Worm (Caenorhabditis elegans) whole organism, young adult: ENCODE data around the gene C02F5.13.

Experiments
- Y53F4B.3 ChIP-seq: fragments of 200-800 bp; sonication (Bioruptor generic); IDR thresholded peaks from 2 replicates; pipeline ENCODE4 v1.3.6; 2022; ENCODE audit warnings: missing genetic modification reagents, missing genetic modification characterization, missing compliant biosample characterization
- lag-1 ChIP-seq: fragments of 200-800 bp; sonication (Bioruptor generic); IDR thresholded peaks from 2 replicates; pipeline ENCODE4 v1.3.6; 2022; ENCODE audit warnings: missing genetic modification reagents, missing genetic modification characterization, missing compliant biosample characterization
- pha-4 ChIP-seq: fragments of 150-350 bp; sonication (generic microtip); optimal IDR thresholded peaks from 2 replicates; lab custom pipeline; 2014; ENCODE audit warnings: missing biosample characterization, missing genetic modification reagents, missing genetic modification characterization
- zim-3 ChIP-seq: sonication (generic microtip); optimal IDR thresholded peaks from 2 replicates; lab custom pipeline; 2017; ENCODE audit warnings: mild to moderate bottlenecking, missing genetic modification characterization, moderate library complexity, missing compliant biosample characterization
- ztf-25 ChIP-seq: fragments of 200-800 bp; sonication (Bioruptor generic); IDR thresholded peaks from 2 replicates; pipeline ENCODE4 v1.3.6; 2022; ENCODE audit warnings: missing genetic modification reagents, missing genetic modification characterization, missing compliant biosample characterization

DNA sequence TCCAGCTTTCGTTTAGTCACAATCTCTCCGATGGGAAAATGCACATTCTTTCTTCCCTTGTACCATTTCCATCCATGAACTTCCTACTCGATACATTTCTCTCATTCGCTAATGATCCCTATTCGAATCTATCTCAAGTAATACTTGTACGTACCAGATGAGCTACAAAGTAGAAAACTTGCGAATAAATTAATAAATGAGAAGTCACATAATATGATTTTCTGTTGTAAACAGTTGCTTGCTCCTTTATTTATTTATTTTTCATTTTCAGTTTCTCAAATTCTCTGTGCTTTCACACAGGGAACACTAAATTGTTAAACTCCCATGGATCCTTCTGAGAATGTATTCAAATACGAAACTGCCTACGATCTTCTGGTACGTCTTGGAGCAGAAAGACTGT is 21.0 kb upstream of the C02F5.13 start, which contains the start of gene rfs-1:
- TF ChIP-seq pha-4 (tag; lab: Kevin White, UChicago) (no peak), ztf-25 (GFP tag; lab: Robert Waterston, UW) (no peak), Y53F4B.3 (no peak), lag-1 (no peak), zim-3 (no peak)
